Worm (Caenorhabditis elegans): ENCODE data around the gene morc-1.

The morc-1 gene

ce11 chrIII:5221820-5222219 is 15.1 kb upstream of the morc-1 start:
- no peak for TF ChIP-seq unc-62 (GFP tag; optimal IDR thresholded peaks at IDR 0.05)

- TF ChIP-seq unc-62 (GFP tag; optimal IDR thresholded peaks at IDR 0.05) = no peak
Measured at ce11 chrIII:5218687-5219086, 12.0 kb upstream of the morc-1 start, which contains the start of gene ZC155.2. TSS of gene ZC155.2 (plus strand) at chrIII:5218987.

ce11 chrIII:5217511-5217910 is 10.8 kb upstream of the morc-1 start, which contains the start of gene cutl-19:
TSS of gene cutl-19 (minus strand) at chrIII:5217611.
- no peak for TF ChIP-seq unc-62 (GFP tag; optimal IDR thresholded peaks at IDR 0.05)

ce11 chrIII:5215375-5215774 is 8.7 kb upstream of the morc-1 start, which contains the start of gene ZC155.4:
TSS of gene ZC155.4 (minus strand) at chrIII:5215475.
- TF ChIP-seq unc-62 (GFP tag; optimal IDR thresholded peaks at IDR 0.05) = no peak

- no peak for TF ChIP-seq unc-62 (GFP tag; optimal IDR thresholded peaks at IDR 0.05)
Measured at ce11 chrIII:5214162-5214561, 7.5 kb upstream of the morc-1 start.

ce11 chrIII:5210269-5210668 is 3.6 kb upstream of the morc-1 start:
- no peak for TF ChIP-seq unc-62 (GFP tag; optimal IDR thresholded peaks at IDR 0.05)

ce11 chrIII:5208992-5209391 is 2.3 kb upstream of the morc-1 start, which contains the start of gene syx-16:
TSS of gene syx-16 (minus strand) at chrIII:5209109.
- no peak for TF ChIP-seq unc-62 (GFP tag; optimal IDR thresholded peaks at IDR 0.05)

- TF ChIP-seq unc-62 (GFP tag; optimal IDR thresholded peaks at IDR 0.05) = no peak
Measured at ce11 chrIII:5203310-5203709, 3.4 kb downstream of the morc-1 start.

- TF ChIP-seq unc-62 (GFP tag; optimal IDR thresholded peaks at IDR 0.05) = no peak
Measured at ce11 chrIII:5202641-5203040, 4.1 kb downstream of the morc-1 start.

- no peak for TF ChIP-seq unc-62 (GFP tag; optimal IDR thresholded peaks at IDR 0.05)
Measured at ce11 chrIII:5201267-5201666, 5.4 kb downstream of the morc-1 start.

- no peak for TF ChIP-seq unc-62 (GFP tag; optimal IDR thresholded peaks at IDR 0.05)
Measured at ce11 chrIII:5200349-5200748, 6.4 kb downstream of the morc-1 start.

- no peak for TF ChIP-seq unc-62 (GFP tag; optimal IDR thresholded peaks at IDR 0.05)
Measured at ce11 chrIII:5199577-5199976, 7.1 kb downstream of the morc-1 start, which contains the start of gene emb-8. TSS of gene emb-8 (minus strand) at chrIII:5199677.

ce11 chrIII:5196298-5197045 is 10.2 kb downstream of the morc-1 start:
- TF ChIP-seq unc-62 (GFP tag; optimal IDR thresholded peaks at IDR 0.05) = no peak

ce11 chrIII:5195690-5196089 is 11.0 kb downstream of the morc-1 start, which contains the start of gene moc-6:
TSS of gene moc-6 (plus strand) at chrIII:5195990.
- no peak for TF ChIP-seq unc-62 (GFP tag; optimal IDR thresholded peaks at IDR 0.05)

- TF ChIP-seq unc-62 (GFP tag; optimal IDR thresholded peaks at IDR 0.05) = no peak
Measured at ce11 chrIII:5193266-5193665, 13.4 kb downstream of the morc-1 start.

ce11 chrIII:5190671-5191174 is 16.0 kb downstream of the morc-1 start, which contains the start of gene hira-1:
TSS of gene hira-1 (plus strand) at chrIII:5191124.
- no peak for TF ChIP-seq unc-62 (GFP tag; optimal IDR thresholded peaks at IDR 0.05)

ce11 chrIII:5190179-5190578 is 16.5 kb downstream of the morc-1 start:
- TF ChIP-seq unc-62 (GFP tag; optimal IDR thresholded peaks at IDR 0.05) = no peak
